Worm (Caenorhabditis elegans) whole organism, late embryonic: Measurements from ENCODE around the gene pals-32.

Experiments
- ama-1 ChIP-seq: fragments of 150-350 bp; optimal IDR thresholded peaks from 2 replicates; lab custom pipeline; 2014
- ceh-34 ChIP-seq: sonication (generic microtip); optimal IDR thresholded peaks from 2 replicates; lab custom pipeline; 2016; ENCODE audit warnings: mild to moderate bottlenecking, missing genetic modification characterization, missing compliant biosample characterization
- ceh-6 ChIP-seq: fragments of 200-800 bp; sonication (Bioruptor generic); optimal IDR thresholded peaks from 2 replicates; lab custom pipeline; 2018; ENCODE audit warnings: mild to moderate bottlenecking, missing genetic modification characterization, missing compliant biosample characterization
- elt-2 ChIP-seq: sonication (generic microtip); optimal IDR thresholded peaks from 2 replicates; lab custom pipeline; 2016; ENCODE audit warnings: missing genetic modification reagents, missing genetic modification characterization, missing compliant biosample characterization
- pat-9 ChIP-seq: fragments of 200-800 bp; sonication (Bioruptor generic); optimal IDR thresholded peaks from 2 replicates; lab custom pipeline; 2018; ENCODE audit warnings: mild to moderate bottlenecking, missing genetic modification characterization, moderate library complexity, missing compliant biosample characterization
- pha-4 ChIP-seq: fragments of 150-350 bp; optimal IDR thresholded peaks from 2 replicates; lab custom pipeline; 2018; ENCODE audit warnings: missing biosample characterization, missing genetic modification reagents, missing genetic modification characterization
- unc-42 ChIP-seq: sonication (generic microtip); optimal IDR thresholded peaks from 2 replicates; lab custom pipeline; 2016; ENCODE audit warnings: missing genotype, missing genetic modification characterization, missing compliant biosample characterization
- unc-55 ChIP-seq: sonication (generic microtip); optimal IDR thresholded peaks from 2 replicates; lab custom pipeline; 2017; ENCODE audit warnings: missing biosample characterization, missing genetic modification reagents, missing genetic modification characterization

DNA sequence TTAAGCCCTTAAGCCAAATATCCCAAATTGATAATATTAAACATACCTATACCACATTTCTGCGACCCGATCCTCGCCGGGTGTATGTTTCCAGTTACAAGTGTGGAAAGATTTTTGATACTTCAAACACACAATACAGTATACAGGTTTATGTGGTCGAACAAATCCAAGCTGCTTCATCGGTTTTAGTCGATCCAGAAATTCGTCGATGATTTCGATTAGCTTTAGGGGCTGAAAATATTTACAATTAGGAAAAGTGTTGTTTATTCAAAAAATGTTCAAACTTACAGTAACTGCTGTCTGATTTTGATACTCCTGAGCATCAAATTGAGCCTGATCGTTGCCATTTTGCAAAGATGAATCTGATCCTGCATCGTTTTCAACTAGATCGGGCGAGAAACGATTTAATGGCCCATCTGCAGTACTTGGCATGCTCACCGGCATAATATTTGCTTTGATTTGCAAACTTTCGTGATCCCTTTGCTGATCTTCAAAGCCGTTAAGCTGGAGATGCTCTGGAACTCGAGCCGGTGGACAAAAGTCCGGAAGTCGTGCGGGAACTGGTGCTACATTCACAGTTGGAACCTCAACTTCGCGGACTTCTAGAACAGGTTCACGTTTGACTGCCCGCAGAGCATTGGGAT lies 20.1 kb upstream of the pals-32 start:
- TF ChIP-seq unc-42 (tag; lab: Kevin White, UChicago) (no peak), ama-1 (lab: Kevin White, UChicago) (no peak), pat-9 (tag; lab: Kevin White, UChicago) (no peak), elt-2 (tag; lab: Kevin White, UChicago) (no peak), ceh-6 (GFP tag; lab: Kevin White, UChicago) (no peak), ceh-34 (tag; lab: Kevin White, UChicago) (no peak), unc-55 (no peak), pha-4 (tag; lab: Kevin White, UChicago) (no peak)
